Fruit fly (Drosophila melanogaster) whole organism, pupa: ENCODE measurements around the gene CG14212.

Source experiments
- CG10348 ChIP-seq: fragments of 200-800 bp; sonication (Bioruptor generic); IDR thresholded peaks from 2 replicates; pipeline ENCODE4 v1.3.6; 2022; ENCODE audit warnings: missing biosample characterization, missing genetic modification characterization
- CG15710 ChIP-seq: fragments of 200-800 bp; sonication (Bioruptor generic); optimal IDR thresholded peaks from 2 replicates; lab custom pipeline; 2018; ENCODE audit warnings: missing biosample characterization, mild to moderate bottlenecking, missing genetic modification characterization, moderate library complexity
- CG17806 ChIP-seq: fragments of 200-800 bp; sonication (Bioruptor generic); optimal IDR thresholded peaks from 2 replicates; lab custom pipeline; 2018; ENCODE audit warnings: missing biosample characterization, mild to moderate bottlenecking, missing genetic modification characterization, moderate library complexity
- CG32121 ChIP-seq: fragments of 200-800 bp; sonication (Bioruptor generic); IDR thresholded peaks from 2 replicates; pipeline ENCODE4 v1.3.6; 2022; ENCODE audit warnings: missing biosample characterization, missing genetic modification characterization
- CG4496 ChIP-seq: fragments of 200-800 bp; sonication (Bioruptor generic); IDR thresholded peaks from 3 replicates; pipeline ENCODE4 v1.3.6; 2022; ENCODE audit warnings: missing biosample characterization, missing genetic modification characterization
- Ets98B ChIP-seq: fragments of 200-800 bp; sonication (Bioruptor generic); IDR thresholded peaks from 2 replicates; pipeline ENCODE4 v1.3.6; 2022; ENCODE audit warnings: missing biosample characterization, missing genetic modification characterization
- Snoo ChIP-seq: fragments of 200-800 bp; sonication (Bioruptor generic); optimal IDR thresholded peaks from 3 replicates; lab custom pipeline; 2017; ENCODE audit warnings: missing biosample characterization, mild to moderate bottlenecking, missing genetic modification characterization, inconsistent platforms
- fd96Ca ChIP-seq: fragments of 200-800 bp; sonication (Bioruptor generic); IDR thresholded peaks from 3 replicates; pipeline ENCODE4 v1.3.6; 2022; ENCODE audit warnings: missing biosample characterization, missing genetic modification characterization
- rn ChIP-seq: fragments of 200-800 bp; sonication (Bioruptor generic); IDR thresholded peaks from 2 replicates; pipeline ENCODE4 v1.3.6; 2022; ENCODE audit warnings: missing biosample characterization, missing genetic modification characterization

DNA sequence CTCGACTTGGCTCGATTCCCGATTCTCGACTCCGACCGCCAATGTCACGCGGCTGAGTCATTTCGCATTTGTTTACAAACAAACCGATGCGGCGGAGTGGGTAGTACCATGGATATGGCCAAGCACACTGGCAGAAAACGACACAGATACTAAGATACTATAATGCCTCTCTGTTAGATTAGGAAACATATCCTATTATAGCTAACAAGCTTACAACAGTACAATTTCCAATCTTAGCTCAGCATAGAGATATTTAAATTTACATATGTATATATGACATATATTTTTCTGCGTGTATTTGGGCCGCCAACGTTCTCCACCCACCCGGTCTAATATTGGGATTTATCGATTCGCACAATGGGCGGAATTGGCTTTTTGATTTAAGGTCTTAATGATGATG, 21.6 kb upstream of the CG14212 start:
- TF ChIP-seq rn (GFP tag; lab: Robert Waterston, UW) (peak; percentile 59), fd96Ca (GFP tag; lab: Robert Waterston, UW) (peak; percentile 82), CG10348 (GFP tag; lab: Robert Waterston, UW) (peak; percentile 26; the same call in 1 of the 2 replicates), CG32121 (GFP tag; lab: Robert Waterston, UW) (peak; percentile 82), Ets98B (GFP tag; lab: Robert Waterston, UW) (peak; percentile 89), Snoo (tag; lab: Kevin White, UChicago) (peak; percentile 72), CG15710 (tag; lab: Kevin White, UChicago) (peak; percentile 58), CG17806 (peak; percentile 77), CG4496 (GFP tag; lab: Robert Waterston, UW) (peak; percentile 92)
